Worm (Caenorhabditis elegans) whole organism, late embryonic: ENCODE results near the gene C25A8.5.

Experiments
- C08G9.2 ChIP-seq: sonication (generic microtip); optimal IDR thresholded peaks from 2 replicates; lab custom pipeline; 2016; ENCODE audit warnings: mild to moderate bottlenecking, missing genetic modification characterization, moderate library complexity, missing compliant biosample characterization
- C38D4.7 ChIP-seq: fragments of 200-800 bp; sonication (Bioruptor generic); optimal IDR thresholded peaks from 2 replicates; lab custom pipeline; 2018; ENCODE audit warnings: mild to moderate bottlenecking, missing genetic modification characterization, moderate library complexity, missing compliant biosample characterization
- F13H6.1 ChIP-seq: sonication (generic microtip); optimal IDR thresholded peaks from 2 replicates; lab custom pipeline; 2016; ENCODE audit warnings: missing genetic modification characterization, missing compliant biosample characterization
- K09A11.1 ChIP-seq: sonication (generic microtip); optimal IDR thresholded peaks from 2 replicates; lab custom pipeline; 2017; ENCODE audit warnings: antibody characterized with exemption, mild to moderate bottlenecking, missing genetic modification characterization, missing compliant biosample characterization; ENCODE audit not compliant: insufficient read depth
- ceh-14 ChIP-seq: sonication (generic microtip); optimal IDR thresholded peaks from 2 replicates; lab custom pipeline; 2016; ENCODE audit warnings: missing genotype, missing genetic modification characterization, missing compliant biosample characterization
- ceh-19 ChIP-seq: fragments of 200-800 bp; sonication (Bioruptor generic); optimal IDR thresholded peaks from 2 replicates; lab custom pipeline; 2018; ENCODE audit warnings: mild to moderate bottlenecking, missing genetic modification characterization, missing compliant biosample characterization
- ceh-24 ChIP-seq: sonication (generic microtip); optimal IDR thresholded peaks from 2 replicates; lab custom pipeline; 2016; ENCODE audit warnings: mild to moderate bottlenecking, missing genetic modification characterization, missing compliant biosample characterization
- ceh-31 ChIP-seq: sonication (generic microtip); optimal IDR thresholded peaks from 2 replicates; lab custom pipeline; 2016; ENCODE audit warnings: missing genetic modification characterization, missing compliant biosample characterization
- ceh-48 ChIP-seq: sonication (generic microtip); optimal IDR thresholded peaks from 2 replicates; lab custom pipeline; 2016; ENCODE audit warnings: missing genetic modification characterization, inconsistent platforms, missing compliant biosample characterization
- ceh-6 ChIP-seq: fragments of 200-800 bp; sonication (Bioruptor generic); optimal IDR thresholded peaks from 2 replicates; lab custom pipeline; 2018; ENCODE audit warnings: mild to moderate bottlenecking, missing genetic modification characterization, missing compliant biosample characterization
- che-1 ChIP-seq: sonication (generic microtip); optimal IDR thresholded peaks from 2 replicates; lab custom pipeline; 2016; ENCODE audit warnings: mild to moderate bottlenecking, missing genetic modification characterization, missing compliant biosample characterization
- dmd-4 ChIP-seq: sonication (generic microtip); optimal IDR thresholded peaks from 2 replicates; lab custom pipeline; 2016; ENCODE audit warnings: borderline replicate concordance, missing genetic modification characterization, missing compliant biosample characterization
- dve-1 ChIP-seq: sonication (generic microtip); optimal IDR thresholded peaks from 2 replicates; lab custom pipeline; 2017; ENCODE audit warnings: antibody characterized with exemption, mild to moderate bottlenecking, missing genetic modification characterization, missing compliant biosample characterization
- elt-4 ChIP-seq: sonication (generic microtip); optimal IDR thresholded peaks from 2 replicates; lab custom pipeline; 2016; ENCODE audit warnings: missing genetic modification characterization, missing compliant biosample characterization
- ets-4 ChIP-seq: sonication (generic microtip); optimal IDR thresholded peaks from 2 replicates; lab custom pipeline; 2016; ENCODE audit warnings: missing genetic modification characterization, missing compliant biosample characterization
- eyg-1 ChIP-seq: sonication (generic microtip); optimal IDR thresholded peaks from 2 replicates; lab custom pipeline; 2016; ENCODE audit warnings: missing genotype, missing genetic modification characterization, missing compliant biosample characterization
- fkh-10 ChIP-seq: fragments of 150-350 bp; optimal IDR thresholded peaks from 2 replicates; lab custom pipeline; 2014; ENCODE audit warnings: missing biosample characterization, missing genetic modification reagents, missing genetic modification characterization
- gmeb-2 ChIP-seq: sonication (generic microtip); optimal IDR thresholded peaks from 2 replicates; lab custom pipeline; 2016; ENCODE audit warnings: missing genetic modification characterization, inconsistent platforms, missing compliant biosample characterization
- hlh-15 ChIP-seq: sonication (generic microtip); optimal IDR thresholded peaks from 2 replicates; lab custom pipeline; 2016; ENCODE audit warnings: missing genetic modification characterization, missing compliant biosample characterization
- hlh-8 ChIP-seq: sonication (generic microtip); optimal IDR thresholded peaks from 2 replicates; lab custom pipeline; 2016; ENCODE audit warnings: missing genotype, missing genetic modification characterization, missing compliant biosample characterization
- lim-6 ChIP-seq: sonication (generic microtip); optimal IDR thresholded peaks from 2 replicates; lab custom pipeline; 2016; ENCODE audit warnings: missing genetic modification characterization, missing compliant biosample characterization
- mec-3 ChIP-seq: sonication (generic microtip); optimal IDR thresholded peaks from 2 replicates; lab custom pipeline; 2016; ENCODE audit warnings: borderline replicate concordance, missing genetic modification characterization, missing compliant biosample characterization
- nhr-11 ChIP-seq: fragments of 150-350 bp; optimal IDR thresholded peaks from 2 replicates; lab custom pipeline; 2014; ENCODE audit warnings: missing biosample characterization, missing genetic modification characterization
- nhr-232 ChIP-seq: sonication (generic microtip); optimal IDR thresholded peaks from 2 replicates; lab custom pipeline; 2016; ENCODE audit warnings: missing genetic modification characterization, missing compliant biosample characterization
- npax-4 ChIP-seq: sonication (generic microtip); optimal IDR thresholded peaks from 2 replicates; lab custom pipeline; 2016; ENCODE audit warnings: missing genetic modification characterization, missing compliant biosample characterization
- odd-2 ChIP-seq: sonication (generic microtip); optimal IDR thresholded peaks from 2 replicates; lab custom pipeline; 2017; ENCODE audit warnings: antibody characterized with exemption, mild to moderate bottlenecking, missing genetic modification characterization, missing compliant biosample characterization
- pat-9 ChIP-seq: fragments of 200-800 bp; sonication (Bioruptor generic); optimal IDR thresholded peaks from 2 replicates; lab custom pipeline; 2018; ENCODE audit warnings: mild to moderate bottlenecking, missing genetic modification characterization, moderate library complexity, missing compliant biosample characterization
- pha-2 ChIP-seq: sonication (generic microtip); optimal IDR thresholded peaks from 2 replicates; lab custom pipeline; 2017; ENCODE audit warnings: mild to moderate bottlenecking, missing genetic modification characterization, missing compliant biosample characterization
- pha-4 ChIP-seq: fragments of 150-350 bp; optimal IDR thresholded peaks from 2 replicates; lab custom pipeline; 2018; ENCODE audit warnings: missing biosample characterization, missing genetic modification reagents, missing genetic modification characterization
- pqm-1 ChIP-seq: sonication (generic microtip); optimal IDR thresholded peaks from 2 replicates; lab custom pipeline; 2016; ENCODE audit warnings: missing genetic modification characterization, missing compliant biosample characterization
- pros-1 ChIP-seq: fragments of 150-350 bp; optimal IDR thresholded peaks from 2 replicates; lab custom pipeline; 2014; ENCODE audit warnings: missing biosample characterization, missing genetic modification reagents, missing genetic modification characterization
- ref-2 ChIP-seq: sonication (generic microtip); optimal IDR thresholded peaks from 2 replicates; lab custom pipeline; 2016; ENCODE audit warnings: missing genetic modification characterization, missing compliant biosample characterization
- tbx-2 ChIP-seq: sonication (generic microtip); optimal IDR thresholded peaks from 2 replicates; lab custom pipeline; 2016; ENCODE audit warnings: missing genetic modification characterization, missing compliant biosample characterization
- tbx-7 ChIP-seq: sonication (generic microtip); optimal IDR thresholded peaks from 2 replicates; lab custom pipeline; 2016; ENCODE audit warnings: missing genotype, missing genetic modification characterization, missing compliant biosample characterization
- unc-3 ChIP-seq, 2 experiments: fragments of 200-800 bp in 1 of 2; sonication (Bioruptor generic) in 1 of 2; sonication (generic microtip) in 1 of 2; conservative IDR thresholded peaks in 1 of 2; optimal IDR thresholded peaks in 1 of 2; 2 replicates each; pipeline versions ENCODE4 v1.3.6 to Lab custom; 2016 to 2022; ENCODE audit warnings: missing compliant biosample characterization in 2 of 2, missing genetic modification characterization in 2 of 2, missing genetic modification reagents in 1 of 2
- unc-42 ChIP-seq: sonication (generic microtip); optimal IDR thresholded peaks from 2 replicates; lab custom pipeline; 2016; ENCODE audit warnings: missing genotype, missing genetic modification characterization, missing compliant biosample characterization
- unc-55 ChIP-seq: sonication (generic microtip); optimal IDR thresholded peaks from 2 replicates; lab custom pipeline; 2017; ENCODE audit warnings: missing biosample characterization, missing genetic modification reagents, missing genetic modification characterization
- unc-86 ChIP-seq: sonication (generic microtip); optimal IDR thresholded peaks from 2 replicates; lab custom pipeline; 2016; ENCODE audit warnings: missing genetic modification characterization, missing compliant biosample characterization

Gene C25A8.5

DNA sequence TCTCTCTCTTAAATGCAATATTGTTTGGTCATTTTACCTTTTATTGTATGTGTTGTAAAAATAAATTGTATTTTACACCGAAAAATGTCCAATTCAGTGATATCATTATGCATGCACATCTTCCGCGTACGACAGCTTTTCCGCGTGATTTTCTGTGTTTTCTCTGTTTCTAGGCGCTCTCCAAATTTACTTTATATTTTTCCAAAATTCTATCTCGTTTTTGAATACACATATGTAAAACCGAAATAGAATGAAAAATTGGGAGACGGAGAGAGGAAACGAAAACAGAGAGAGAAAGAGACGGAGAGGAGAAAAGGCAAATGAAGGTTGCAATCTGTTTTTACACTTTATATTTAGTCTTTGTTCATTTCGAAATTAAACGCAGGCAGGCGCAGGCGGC lies 17.2 kb downstream of the C25A8.5 start (continued):
- TF ChIP-seq ets-4 (tag; lab: Kevin White, UChicago) (no peak), gmeb-2 (tag; lab: Kevin White, UChicago) (no peak), unc-86 (no peak), npax-4 (tag; lab: Kevin White, UChicago) (no peak), tbx-2 (tag; lab: Kevin White, UChicago) (peak; percentile 11), K09A11.1 (tag; lab: Kevin White, UChicago) (no peak), eyg-1 (no peak), ceh-48 (tag; lab: Kevin White, UChicago) (no peak), ceh-6 (no peak), F13H6.1 (tag; lab: Kevin White, UChicago) (no peak), ceh-19 (GFP tag; lab: Kevin White, UChicago) (no peak), ceh-24 (tag; lab: Kevin White, UChicago) (no peak), pha-2 (tag; lab: Kevin White, UChicago) (no peak), dve-1 (tag; lab: Kevin White, UChicago) (peak; percentile 14), fkh-10 (GFP tag; lab: Kevin White, UChicago) (no peak), hlh-15 (tag; lab: Kevin White, UChicago) (no peak), elt-4 (tag; lab: Kevin White, UChicago) (no peak), pqm-1 (no peak), dmd-4 (no peak), pat-9 (tag; lab: Kevin White, UChicago) (no peak), unc-55 (GFP tag; lab: Kevin White, UChicago) (peak; percentile 81)

DNA sequence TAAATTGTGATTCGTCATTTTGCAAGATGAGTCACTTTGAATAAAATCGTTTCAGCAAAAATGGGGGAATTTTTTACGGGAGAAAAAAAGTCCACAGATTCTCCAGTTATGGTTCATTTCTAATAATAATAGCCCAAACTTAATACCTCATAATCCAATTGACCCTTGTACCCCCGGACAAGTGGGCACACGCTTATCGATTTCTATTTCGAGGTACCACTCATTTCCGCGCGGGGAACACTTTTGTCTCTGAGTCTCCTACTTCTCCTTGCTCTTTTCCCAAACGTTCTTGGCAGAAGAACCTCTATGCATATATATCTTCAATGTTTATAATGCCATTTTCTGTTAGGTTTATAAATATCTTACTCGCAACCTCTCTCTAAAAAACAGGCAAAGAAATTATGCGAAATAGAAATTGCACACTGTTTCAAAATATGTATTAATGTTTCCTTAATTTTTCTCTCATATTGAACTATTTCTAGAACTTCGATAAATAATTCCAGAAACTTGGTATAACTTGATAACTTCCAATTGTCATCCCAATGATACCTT lies 17.9 kb downstream of the C25A8.5 start, which contains the start of gene gldi-4:
TSS of gene gldi-4 (plus strand) at position 502 of the 552 bp plus-strand sequence.
- TF ChIP-seq ceh-48 (tag; lab: Kevin White, UChicago), result peak; percentile 69
- TF ChIP-seq unc-42 (tag; lab: Kevin White, UChicago), result peak; percentile 22
- TF ChIP-seq pha-4 (tag; lab: Kevin White, UChicago), result no peak
- TF ChIP-seq pqm-1, result no peak
- TF ChIP-seq, all 69 proteins: peak for 2

DNA sequence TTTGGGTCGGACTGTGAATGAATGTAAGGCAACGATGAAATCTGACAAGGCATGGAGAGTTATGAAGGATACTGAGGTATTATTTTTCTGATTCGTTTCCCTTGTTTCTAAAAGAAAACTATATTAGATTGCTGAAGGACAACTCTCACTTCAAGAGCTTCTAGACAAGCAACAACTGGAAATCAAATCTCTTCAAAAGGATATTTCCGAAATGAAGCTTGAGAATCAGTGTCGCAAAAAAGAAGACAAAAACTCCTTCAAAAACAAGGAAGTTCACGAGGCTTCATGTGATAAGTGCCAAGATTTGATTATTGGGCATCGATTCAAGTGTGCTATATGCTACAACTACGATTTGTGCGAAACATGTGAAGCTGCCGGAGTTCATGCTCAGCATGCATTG lies 19.3 kb downstream of the C25A8.5 start:
- TF ChIP-seq ceh-14 (tag; lab: Kevin White, UChicago), result no peak
- TF ChIP-seq eyg-1, result no peak
- TF ChIP-seq pros-1 (tag; lab: Kevin White, UChicago), result no peak
- TF ChIP-seq unc-3 (GFP tag; conservative IDR thresholded peaks at IDR 0.05; lab: Robert Waterston, UW), result no peak
- TF ChIP-seq unc-3 (tag; optimal IDR thresholded peaks at IDR 0.05; lab: Kevin White, UChicago), result no peak
- TF ChIP-seq odd-2 (tag; lab: Kevin White, UChicago), result no peak
- no peak for TF ChIP-seq unc-42 (tag; lab: Kevin White, UChicago)
- no peak for TF ChIP-seq hlh-8 (tag; lab: Kevin White, UChicago)
- TF ChIP-seq C38D4.7 (GFP tag; lab: Kevin White, UChicago), result no peak
- no peak for TF ChIP-seq ceh-31 (tag; lab: Kevin White, UChicago)
- TF ChIP-seq nhr-232 (tag; lab: Kevin White, UChicago), result no peak
- no peak for TF ChIP-seq pqm-1
- no peak for TF ChIP-seq gmeb-2 (tag; lab: Kevin White, UChicago)
- TF ChIP-seq che-1 (tag; lab: Kevin White, UChicago), result no peak

DNA sequence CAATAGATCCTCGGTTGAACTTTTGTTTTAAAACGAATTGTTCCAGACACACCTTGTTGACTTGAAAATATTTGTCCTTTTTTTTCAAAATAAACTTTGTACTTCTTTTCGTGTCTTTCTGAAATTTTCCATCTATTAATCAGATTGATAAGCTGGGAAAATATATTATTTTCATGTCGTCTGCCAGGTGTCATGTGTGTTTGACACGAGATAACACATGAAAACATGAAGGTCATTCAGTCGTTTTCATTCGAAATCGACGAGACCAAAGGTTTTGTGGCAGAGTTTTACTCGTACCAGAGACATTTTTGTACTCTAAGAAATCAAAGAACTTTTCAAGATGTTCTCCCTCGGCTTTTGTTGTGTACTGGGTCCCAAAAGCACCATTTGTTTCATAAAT lies 21.3 kb downstream of the C25A8.5 start:
- TF ChIP-seq pha-2 (tag; lab: Kevin White, UChicago) (no peak), eyg-1 (no peak), hlh-15 (tag; lab: Kevin White, UChicago) (no peak), nhr-11 (tag; lab: Kevin White, UChicago) (no peak), lim-6 (tag; lab: Kevin White, UChicago) (no peak), npax-4 (tag; lab: Kevin White, UChicago) (no peak), tbx-7 (no peak), ref-2 (tag; lab: Kevin White, UChicago) (no peak), C08G9.2 (tag; lab: Kevin White, UChicago) (no peak), mec-3 (tag; lab: Kevin White, UChicago) (no peak)
